Worm (Caenorhabditis elegans) whole organism, L4/young adult: ENCODE data around the gene lurp-4.

ENCODE experiments used
- dao-5 ChIP-seq: sonication (generic microtip); optimal IDR thresholded peaks from 2 replicates; lab custom pipeline; 2016; ENCODE audit warnings: missing genotype, missing genetic modification characterization, moderate library complexity, missing compliant biosample characterization
- him-1 ChIP-seq: sonication (generic microtip); optimal IDR thresholded peaks from 2 replicates; lab custom pipeline; 2016; ENCODE audit warnings: missing genotype, missing genetic modification reagents, missing genetic modification characterization, missing compliant biosample characterization

DNA sequence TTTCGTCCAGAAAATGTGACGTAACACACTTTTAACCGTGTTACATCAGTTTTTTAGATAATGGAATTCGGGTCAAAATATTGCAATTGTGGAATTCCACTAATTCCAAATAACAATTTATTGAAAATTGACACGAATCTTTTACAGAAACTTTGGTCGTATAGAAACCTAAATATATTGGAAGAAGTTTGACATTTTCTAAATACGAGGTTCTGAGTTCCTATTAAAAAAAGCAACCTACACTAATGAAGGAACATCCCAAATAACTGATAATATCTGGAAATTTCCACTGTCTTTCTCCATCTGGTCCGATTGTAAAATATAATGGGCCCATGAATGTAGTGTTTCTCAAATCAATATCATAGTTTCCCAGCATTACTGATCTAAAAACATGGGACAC, 28.8 kb downstream of the lurp-4 start:
- TF ChIP-seq dao-5 (no peak), him-1 (tag; lab: Kevin White, UChicago) (no peak)
